Worm (Caenorhabditis elegans) whole organism, L4/young adult: Measurements from ENCODE around the gene srd-27.
"Not testable (repeated sequence)": the region's sequence is repeated elsewhere in the genome, so short reads cannot be mapped to it uniquely, and the experiment has no call there.

Source experiments
- W03F9.2 ChIP-seq: fragments of 150-350 bp; optimal IDR thresholded peaks from 2 replicates; lab custom pipeline; 2014; ENCODE audit warnings: missing biosample characterization, missing genetic modification characterization
- dao-5 ChIP-seq: sonication (generic microtip); optimal IDR thresholded peaks from 2 replicates; lab custom pipeline; 2016; ENCODE audit warnings: missing genotype, missing genetic modification characterization, moderate library complexity, missing compliant biosample characterization
- him-1 ChIP-seq: sonication (generic microtip); optimal IDR thresholded peaks from 2 replicates; lab custom pipeline; 2016; ENCODE audit warnings: missing genotype, missing genetic modification reagents, missing genetic modification characterization, missing compliant biosample characterization

srd-27 gene

ce11 chrV:15826110-15826509, 22.9 kb downstream of the srd-27 start, which contains the start of gene srbc-51:
Gene srbc-51, plus strand, starts transcription at chrV:15826410.
- no peak for TF ChIP-seq W03F9.2 (tag; lab: Kevin White, UChicago)

ce11 chrV:15829907-15830306, 26.7 kb downstream of the srd-27 start, which contains the start of gene srbc-55:
Gene srbc-55, minus strand, starts transcription at chrV:15830007.
- no peak for TF ChIP-seq him-1
- TF ChIP-seq W03F9.2 (tag; lab: Kevin White, UChicago): no peak
- TF ChIP-seq dao-5 (tag; lab: Kevin White, UChicago): no peak

DNA sequence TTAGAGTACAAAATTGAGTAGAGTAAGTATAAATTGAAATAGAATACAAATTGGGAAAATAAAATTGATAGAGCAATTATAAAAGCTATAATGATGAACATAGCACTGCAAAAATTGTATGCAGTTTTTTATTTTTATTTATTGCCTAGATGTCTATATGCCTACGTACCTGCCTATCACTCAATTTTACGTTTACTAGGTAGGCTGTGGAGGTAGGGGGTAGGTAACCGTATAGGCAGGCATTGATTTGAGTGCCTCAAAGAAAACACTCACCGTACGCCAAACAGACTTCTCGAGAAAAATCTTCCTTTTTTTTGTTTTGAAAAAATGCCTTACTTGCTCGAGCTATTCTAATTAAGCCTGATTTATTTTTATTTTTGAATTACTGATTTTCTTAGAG, 28.4 kb downstream of the srd-27 start, which contains the start of gene srbc-56:
Gene srbc-56, minus strand, starts transcription at position 101 of the 400 bp plus-strand sequence.
- TF ChIP-seq dao-5 (tag; lab: Kevin White, UChicago) (no peak), W03F9.2 (tag; lab: Kevin White, UChicago) (no peak), him-1 (no peak)

ce11 chrV:15833622-15834021, 30.4 kb downstream of the srd-27 start, which contains the start of gene srbc-54:
Gene srbc-54, minus strand, starts transcription at chrV:15833722.
- no peak for TF ChIP-seq W03F9.2 (tag; lab: Kevin White, UChicago)
- no peak for TF ChIP-seq dao-5 (tag; lab: Kevin White, UChicago)
- TF ChIP-seq him-1: no peak

- TF ChIP-seq dao-5 (tag; lab: Kevin White, UChicago) (no peak), W03F9.2 (tag; lab: Kevin White, UChicago) (no peak), him-1 (no peak)
Observed at ce11 chrV:15841095-15841494, 37.9 kb downstream of the srd-27 start, which contains the start of gene srh-149. Gene srh-149, minus strand, starts transcription at chrV:15841195.

DNA sequence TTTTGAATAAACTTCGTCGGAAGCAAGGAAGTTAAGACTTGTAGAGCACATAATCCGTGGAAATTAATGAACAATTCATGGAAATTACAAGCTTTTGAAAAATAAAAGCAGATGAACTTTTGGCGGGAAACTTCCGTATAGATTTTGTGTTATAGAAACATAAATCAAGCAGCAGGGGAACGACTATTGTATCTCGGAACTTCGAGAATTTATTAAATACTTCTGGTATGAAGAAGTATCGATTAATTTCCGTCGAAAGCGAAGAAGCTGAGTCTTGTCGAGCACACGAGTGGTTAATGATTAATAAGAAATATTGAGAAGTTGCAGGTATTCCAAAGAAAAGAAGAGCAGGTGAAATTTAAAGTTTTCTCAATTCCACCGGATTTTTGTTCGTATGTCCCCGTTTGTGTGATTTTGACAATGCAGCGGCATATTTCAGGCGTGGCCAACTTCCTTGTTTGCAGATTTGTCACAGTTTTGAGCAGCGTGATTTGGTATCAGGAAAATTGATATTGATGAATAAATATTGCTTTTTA, 47.2 kb downstream of the srd-27 start, which contains the start of gene srh-147:
Gene srh-147, minus strand, starts transcription at position 51 of the 536 bp plus-strand sequence.
- TF ChIP-seq dao-5 (tag; lab: Kevin White, UChicago); W03F9.2 (tag; lab: Kevin White, UChicago); him-1: not testable (repeated sequence)
